Worm (Caenorhabditis elegans) whole organism, L3 larva: ENCODE results near the gene mnat-1.

ENCODE experiments used
- R02D3.7 ChIP-seq: fragments of 150-350 bp; optimal IDR thresholded peaks from 2 replicates; lab custom pipeline; 2014; ENCODE audit warnings: missing biosample characterization, missing genetic modification characterization
- ZK546.5 ChIP-seq: sonication (generic microtip); optimal IDR thresholded peaks from 2 replicates; lab custom pipeline; 2017; ENCODE audit warnings: missing biosample characterization, missing genetic modification characterization
- aly-2 ChIP-seq: fragments of 150-350 bp; optimal IDR thresholded peaks from 2 replicates; lab custom pipeline; 2014; ENCODE audit warnings: missing biosample characterization, missing genetic modification characterization
- ama-1 ChIP-seq: fragments of 150-350 bp; optimal IDR thresholded peaks from 2 replicates; lab custom pipeline; 2018
- ceh-16 ChIP-seq: sonication (generic microtip); optimal IDR thresholded peaks from 2 replicates; lab custom pipeline; 2017; ENCODE audit warnings: missing biosample characterization, missing genetic modification characterization
- ceh-28 ChIP-seq: fragments of 150-350 bp; optimal IDR thresholded peaks from 2 replicates; lab custom pipeline; 2014; ENCODE audit warnings: missing biosample characterization, missing genetic modification reagents, missing genetic modification characterization
- ceh-82 ChIP-seq: fragments of 150-350 bp; optimal IDR thresholded peaks from 2 replicates; lab custom pipeline; 2014; ENCODE audit warnings: missing biosample characterization, missing genetic modification characterization
- ceh-9 ChIP-seq: sonication (generic microtip); optimal IDR thresholded peaks from 2 replicates; lab custom pipeline; 2018; ENCODE audit warnings: missing biosample characterization, missing genetic modification characterization
- daf-12 ChIP-seq: fragments of 150-350 bp; optimal IDR thresholded peaks from 2 replicates; lab custom pipeline; 2014; ENCODE audit warnings: missing biosample characterization, missing genetic modification reagents, missing genetic modification characterization
- egl-27 ChIP-seq: sonication (generic microtip); optimal IDR thresholded peaks from 4 replicates; lab custom pipeline; 2017; ENCODE audit warnings: missing biosample characterization, missing genetic modification reagents, missing genetic modification characterization
- egl-5 ChIP-seq: fragments of 150-350 bp; optimal IDR thresholded peaks from 2 replicates; lab custom pipeline; 2017; ENCODE audit warnings: missing biosample characterization, missing genetic modification reagents, missing genetic modification characterization, inconsistent platforms
- elt-1 ChIP-seq: fragments of 150-350 bp; optimal IDR thresholded peaks from 2 replicates; lab custom pipeline; 2014; ENCODE audit warnings: missing biosample characterization, missing genetic modification characterization
- elt-2 ChIP-seq: sonication (generic microtip); optimal IDR thresholded peaks from 2 replicates; lab custom pipeline; 2016; ENCODE audit warnings: missing genetic modification reagents, mild to moderate bottlenecking, missing genetic modification characterization, missing compliant biosample characterization
- elt-3 ChIP-seq, 3 experiments: fragments of 150-350 bp in 1 of 3; sonication (generic microtip) in 2 of 3; optimal IDR thresholded peaks; 2 replicates in 2 of 3; 4 replicates in 1 of 3; lab custom pipeline; 2014 to 2017; ENCODE audit warnings: missing biosample characterization in 3 of 3, missing genetic modification characterization in 3 of 3
- eor-1 ChIP-seq, 2 experiments: fragments of 150-350 bp; optimal IDR thresholded peaks; 2 replicates each; lab custom pipeline; 2014 to 2018; ENCODE audit warnings: missing biosample characterization in 2 of 2, missing genetic modification characterization in 2 of 2
- fkh-10 ChIP-seq: sonication (generic microtip); optimal IDR thresholded peaks from 2 replicates; lab custom pipeline; 2017; ENCODE audit warnings: missing biosample characterization, missing genetic modification reagents, missing genetic modification characterization
- fkh-2 ChIP-seq: fragments of 150-350 bp; optimal IDR thresholded peaks from 2 replicates; lab custom pipeline; 2014; ENCODE audit warnings: missing biosample characterization, missing genetic modification reagents, missing genetic modification characterization
- fos-1 ChIP-seq: fragments of 150-350 bp; optimal IDR thresholded peaks from 2 replicates; lab custom pipeline; 2014; ENCODE audit warnings: missing biosample characterization, missing genetic modification characterization
- hmg-11 ChIP-seq: sonication (generic microtip); optimal IDR thresholded peaks from 2 replicates; lab custom pipeline; 2016; ENCODE audit warnings: missing genetic modification characterization, missing compliant biosample characterization
- jun-1 ChIP-seq: fragments of 150-350 bp; optimal IDR thresholded peaks from 2 replicates; lab custom pipeline; 2014; ENCODE audit warnings: missing biosample characterization, missing genetic modification reagents, missing genetic modification characterization
- lin-39 ChIP-seq: fragments of 150-350 bp; optimal IDR thresholded peaks from 2 replicates; lab custom pipeline; 2018; ENCODE audit warnings: missing biosample characterization, missing genetic modification reagents, missing genetic modification characterization
- lsy-12 ChIP-seq: sonication (generic microtip); optimal IDR thresholded peaks from 2 replicates; lab custom pipeline; 2016; ENCODE audit warnings: mild to moderate bottlenecking, missing genetic modification characterization, missing compliant biosample characterization
- mdl-1 ChIP-seq: fragments of 150-350 bp; optimal IDR thresholded peaks from 2 replicates; lab custom pipeline; 2014; ENCODE audit warnings: missing biosample characterization, missing genetic modification characterization
- mml-1 ChIP-seq: fragments of 150-350 bp; sonication (generic microtip); optimal IDR thresholded peaks from 3 replicates; lab custom pipeline; 2014; ENCODE audit warnings: missing biosample characterization, missing genetic modification characterization
- nhr-12 ChIP-seq: fragments of 150-350 bp; optimal IDR thresholded peaks from 2 replicates; lab custom pipeline; 2014; ENCODE audit warnings: missing biosample characterization, missing genetic modification characterization
- nhr-23 ChIP-seq: fragments of 150-350 bp; optimal IDR thresholded peaks from 2 replicates; lab custom pipeline; 2014; ENCODE audit warnings: missing biosample characterization, missing genetic modification reagents, missing genetic modification characterization
- nhr-25 ChIP-seq: sonication (generic microtip); optimal IDR thresholded peaks from 2 replicates; lab custom pipeline; 2017; ENCODE audit warnings: missing biosample characterization, missing genetic modification characterization
- nhr-43 ChIP-seq: sonication (generic microtip); optimal IDR thresholded peaks from 2 replicates; lab custom pipeline; 2016; ENCODE audit warnings: mild to moderate bottlenecking, missing genetic modification characterization, missing compliant biosample characterization; ENCODE audit not compliant: poor library complexity, severe bottlenecking
- nhr-67 ChIP-seq: fragments of 150-350 bp; optimal IDR thresholded peaks from 2 replicates; lab custom pipeline; 2014; ENCODE audit warnings: missing biosample characterization, missing genetic modification characterization
- nhr-76 ChIP-seq: fragments of 150-350 bp; sonication (generic microtip); optimal IDR thresholded peaks from 5 replicates; lab custom pipeline; 2014; ENCODE audit warnings: missing biosample characterization, missing genetic modification characterization
- sea-2 ChIP-seq: fragments of 150-350 bp; sonication (generic microtip); optimal IDR thresholded peaks from 4 replicates; lab custom pipeline; 2014; ENCODE audit warnings: missing biosample characterization, missing genetic modification reagents, missing genetic modification characterization
- skn-1 ChIP-seq: fragments of 150-350 bp; optimal IDR thresholded peaks from 2 replicates; lab custom pipeline; 2014; ENCODE audit warnings: missing biosample characterization, missing genetic modification characterization
- snpc-4 ChIP-seq: fragments of 150-350 bp; optimal IDR thresholded peaks from 2 replicates; lab custom pipeline; 2014; ENCODE audit warnings: missing biosample characterization, missing genetic modification characterization
- tbx-2 ChIP-seq: sonication (generic microtip); optimal IDR thresholded peaks from 2 replicates; lab custom pipeline; 2016; ENCODE audit warnings: mild to moderate bottlenecking, missing genetic modification characterization, missing compliant biosample characterization
- unc-39 ChIP-seq: sonication (generic microtip); optimal IDR thresholded peaks from 4 replicates; lab custom pipeline; 2017; ENCODE audit warnings: missing biosample characterization, missing genetic modification characterization
- unc-62 ChIP-seq: fragments of 150-350 bp; sonication (generic microtip); optimal IDR thresholded peaks from 4 replicates; lab custom pipeline; 2014; ENCODE audit warnings: missing biosample characterization, missing genetic modification reagents, missing genetic modification characterization
- zag-1 ChIP-seq: fragments of 150-350 bp; optimal IDR thresholded peaks from 2 replicates; lab custom pipeline; 2014; ENCODE audit warnings: missing biosample characterization, missing genetic modification characterization
- ztf-4 ChIP-seq: fragments of 150-350 bp; optimal IDR thresholded peaks from 2 replicates; lab custom pipeline; 2014; ENCODE audit warnings: missing biosample characterization, missing genetic modification characterization

mnat-1 gene

ce11 chrII:2480099-2480498 lies 1.7 kb upstream of the mnat-1 start, which contains the start of gene F53G2.3:
Gene F53G2.3, plus strand, starts transcription at chrII:2480399.
- TF ChIP-seq elt-1 (tag; lab: Kevin White, UChicago): no peak
- no peak for TF ChIP-seq tbx-2
- no peak for TF ChIP-seq ceh-82 (tag; lab: Kevin White, UChicago)
- TF ChIP-seq nhr-43 (tag; lab: Kevin White, UChicago): no peak
- no peak for TF ChIP-seq jun-1 (tag; lab: Kevin White, UChicago)
- TF ChIP-seq elt-2 (tag; lab: Kevin White, UChicago): no peak
- TF ChIP-seq nhr-67 (tag; lab: Kevin White, UChicago): no peak
- no peak for TF ChIP-seq R02D3.7
- TF ChIP-seq mml-1: no peak
- TF ChIP-seq nhr-25 (tag; lab: Kevin White, UChicago): no peak
- TF ChIP-seq, all 47 proteins: peak for 0

- no peak for TF ChIP-seq aly-2
- TF ChIP-seq jun-1 (tag; lab: Kevin White, UChicago): no peak
- no peak for TF ChIP-seq ztf-4 (tag; lab: Kevin White, UChicago)
- no peak for TF ChIP-seq egl-27 (tag; lab: Kevin White, UChicago)
- peak; percentile 2 for TF ChIP-seq elt-2 (tag; lab: Kevin White, UChicago)
- no peak for TF ChIP-seq daf-12 (tag; lab: Kevin White, UChicago)
- TF ChIP-seq ama-1 (lab: Kevin White, UChicago): no peak
Measured at ce11 chrII:2479047-2479446, 604 bp upstream of the mnat-1 start, which contains the start of gene F53G2.12. Gene F53G2.12, minus strand, starts transcription at chrII:2479090.

ce11 chrII:2473270-2473669 lies 5.2 kb downstream of the mnat-1 start, which contains the start of gene tsr-1:
Gene tsr-1, minus strand, starts transcription at chrII:2473370.
- no peak for TF ChIP-seq unc-39 (tag; lab: Kevin White, UChicago)
- no peak for TF ChIP-seq aly-2
- no peak for TF ChIP-seq nhr-43 (tag; lab: Kevin White, UChicago)
- no peak for TF ChIP-seq nhr-12 (tag; lab: Kevin White, UChicago)
- no peak for TF ChIP-seq snpc-4 (tag; lab: Kevin White, UChicago)
- TF ChIP-seq mml-1: no peak
- no peak for TF ChIP-seq skn-1
- TF ChIP-seq egl-27 (tag; lab: Kevin White, UChicago): no peak
- TF ChIP-seq elt-3 (tag; optimal IDR thresholded peaks at IDR 0.05; lab: Kevin White, UChicago): no peak
- TF ChIP-seq eor-1 (tag; optimal IDR thresholded peaks at IDR 0.05; lab: Kevin White, UChicago): no peak
- no peak for TF ChIP-seq tbx-2
- TF ChIP-seq nhr-25 (tag; lab: Kevin White, UChicago): no peak
- no peak for TF ChIP-seq ceh-28
- TF ChIP-seq fkh-10 (GFP tag; lab: Kevin White, UChicago): no peak
- no peak for TF ChIP-seq jun-1 (tag; lab: Kevin White, UChicago)
- no peak for TF ChIP-seq fkh-2 (tag; lab: Kevin White, UChicago)
- no peak for TF ChIP-seq elt-1 (tag; lab: Kevin White, UChicago)
- no peak for TF ChIP-seq zag-1 (tag; lab: Kevin White, UChicago)

ce11 chrII:2468885-2469284 lies 9.6 kb downstream of the mnat-1 start:
- TF ChIP-seq unc-62 (no peak), ceh-28 (peak; percentile 82)

- TF ChIP-seq lsy-12 (tag; lab: Kevin White, UChicago) (no peak), nhr-25 (tag; lab: Kevin White, UChicago) (no peak), ceh-16 (no peak), hmg-11 (tag; lab: Kevin White, UChicago) (no peak), ZK546.5 (tag; lab: Kevin White, UChicago) (no peak)
Measured at ce11 chrII:2458881-2459280, 19.6 kb downstream of the mnat-1 start, which contains the start of gene pqn-42. Gene pqn-42, minus strand, starts transcription at chrII:2458981.

ce11 chrII:2456973-2457372 lies 21.5 kb downstream of the mnat-1 start:
- no peak for TF ChIP-seq nhr-23
- no peak for TF ChIP-seq nhr-76 (tag; lab: Kevin White, UChicago)
- TF ChIP-seq egl-5: no peak
- TF ChIP-seq nhr-12 (tag; lab: Kevin White, UChicago): no peak
- no peak for TF ChIP-seq lsy-12 (tag; lab: Kevin White, UChicago)
- no peak for TF ChIP-seq lin-39 (tag; lab: Kevin White, UChicago)
- no peak for TF ChIP-seq ceh-9
- no peak for TF ChIP-seq daf-12 (tag; lab: Kevin White, UChicago)
- TF ChIP-seq skn-1: no peak
- no peak for TF ChIP-seq hmg-11 (tag; lab: Kevin White, UChicago)
- no peak for TF ChIP-seq nhr-25 (tag; lab: Kevin White, UChicago)
- TF ChIP-seq ceh-16: no peak
- TF ChIP-seq egl-27 (tag; lab: Kevin White, UChicago): no peak
- TF ChIP-seq sea-2 (GFP tag; lab: Kevin White, UChicago): no peak
- no peak for TF ChIP-seq elt-2 (tag; lab: Kevin White, UChicago)
- TF ChIP-seq nhr-43 (tag; lab: Kevin White, UChicago): no peak
- no peak for TF ChIP-seq nhr-67 (tag; lab: Kevin White, UChicago)
- TF ChIP-seq mdl-1: no peak
- no peak for TF ChIP-seq ama-1 (lab: Kevin White, UChicago)
- no peak for TF ChIP-seq fos-1 (tag; lab: Kevin White, UChicago)
